Worm (Caenorhabditis elegans) whole organism, L3 larva: ENCODE measurements around the gene C07A9.5.

Experiments used
- ZK546.5 ChIP-seq: sonication (generic microtip); optimal IDR thresholded peaks from 2 replicates; lab custom pipeline; 2017; ENCODE audit warnings: missing biosample characterization, missing genetic modification characterization
- ceh-82 ChIP-seq: fragments of 150-350 bp; optimal IDR thresholded peaks from 2 replicates; lab custom pipeline; 2014; ENCODE audit warnings: missing biosample characterization, missing genetic modification characterization
- egl-27 ChIP-seq: sonication (generic microtip); optimal IDR thresholded peaks from 4 replicates; lab custom pipeline; 2017; ENCODE audit warnings: missing biosample characterization, missing genetic modification reagents, missing genetic modification characterization
- lin-39 ChIP-seq: fragments of 150-350 bp; optimal IDR thresholded peaks from 2 replicates; lab custom pipeline; 2018; ENCODE audit warnings: missing biosample characterization, missing genetic modification reagents, missing genetic modification characterization
- mdl-1 ChIP-seq: fragments of 150-350 bp; optimal IDR thresholded peaks from 2 replicates; lab custom pipeline; 2014; ENCODE audit warnings: missing biosample characterization, missing genetic modification characterization
- nhr-11 ChIP-seq: fragments of 150-350 bp; optimal IDR thresholded peaks from 2 replicates; lab custom pipeline; 2014; ENCODE audit warnings: missing biosample characterization, missing genetic modification characterization
- nhr-237 ChIP-seq: fragments of 150-350 bp; optimal IDR thresholded peaks from 2 replicates; lab custom pipeline; 2014; ENCODE audit warnings: missing biosample characterization, missing genetic modification characterization
- nhr-25 ChIP-seq: sonication (generic microtip); optimal IDR thresholded peaks from 2 replicates; lab custom pipeline; 2017; ENCODE audit warnings: missing biosample characterization, missing genetic modification characterization
- nhr-28 ChIP-seq: fragments of 150-350 bp; optimal IDR thresholded peaks from 2 replicates; lab custom pipeline; 2014; ENCODE audit warnings: missing biosample characterization, missing genetic modification characterization
- pqm-1 ChIP-seq: fragments of 150-350 bp; optimal IDR thresholded peaks from 2 replicates; lab custom pipeline; 2017; ENCODE audit warnings: missing biosample characterization, missing genetic modification characterization, inconsistent platforms
- snpc-4 ChIP-seq: fragments of 150-350 bp; optimal IDR thresholded peaks from 2 replicates; lab custom pipeline; 2014; ENCODE audit warnings: missing biosample characterization, missing genetic modification characterization
- unc-62 ChIP-seq: fragments of 150-350 bp; sonication (generic microtip); optimal IDR thresholded peaks from 4 replicates; lab custom pipeline; 2014; ENCODE audit warnings: missing biosample characterization, missing genetic modification reagents, missing genetic modification characterization
- ztf-11 ChIP-seq: fragments of 150-350 bp; optimal IDR thresholded peaks from 2 replicates; lab custom pipeline; 2014; ENCODE audit warnings: missing biosample characterization, missing genetic modification characterization
- ztf-4 ChIP-seq: fragments of 150-350 bp; optimal IDR thresholded peaks from 2 replicates; lab custom pipeline; 2014; ENCODE audit warnings: missing biosample characterization, missing genetic modification characterization

DNA sequence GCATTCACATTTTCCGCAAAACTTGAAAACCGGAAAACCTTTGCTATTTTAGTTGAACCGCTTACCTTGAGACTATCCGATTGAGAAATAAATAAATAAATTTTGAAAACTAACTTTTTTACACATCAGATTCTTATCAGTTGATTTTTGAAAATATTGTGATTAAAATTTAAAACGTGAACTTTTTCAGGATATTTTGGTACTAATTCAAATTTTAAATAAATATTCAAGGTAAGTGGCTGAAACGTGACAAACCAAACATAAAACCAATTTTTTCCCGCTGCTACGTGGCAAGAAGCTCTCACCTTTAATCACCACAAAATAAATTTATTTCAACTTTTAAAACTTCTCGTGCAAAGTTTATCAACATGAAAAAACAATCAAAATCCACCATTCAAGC lies 30.8 kb downstream of the C07A9.5 start, which contains the start of gene C15H7.3:
- TF ChIP-seq nhr-237 (tag; lab: Kevin White, UChicago) (no peak), unc-62 (no peak), lin-39 (tag; lab: Kevin White, UChicago) (no peak), pqm-1 (no peak), mdl-1 (no peak), egl-27 (tag; lab: Kevin White, UChicago) (no peak), snpc-4 (tag; lab: Kevin White, UChicago) (no peak), nhr-28 (tag; lab: Kevin White, UChicago) (no peak), nhr-11 (no peak), ceh-82 (tag; lab: Kevin White, UChicago) (no peak), nhr-25 (tag; lab: Kevin White, UChicago) (no peak), ztf-4 (no peak), ZK546.5 (tag; lab: Kevin White, UChicago) (no peak), ztf-11 (tag; lab: Kevin White, UChicago) (no peak)
